Fruit fly (Drosophila melanogaster) whole organism, embryonic: ENCODE data around the gene beat-Ib.

Source experiments
- BEAF-32 ChIP-seq: fragments of 200-800 bp; sonication (Bioruptor generic); optimal IDR thresholded peaks from 3 replicates; lab custom pipeline; 2017; ENCODE audit warnings: missing biosample characterization, missing genetic modification characterization, mild to moderate bottlenecking, moderate library complexity, missing genetic modification reagents
- CG1024 ChIP-seq: fragments of 200-800 bp; sonication (Bioruptor generic); IDR thresholded peaks from 2 replicates; pipeline ENCODE4 v1.3.6; 2022; ENCODE audit warnings: missing biosample characterization, missing genetic modification characterization
- CG10267 ChIP-seq: fragments of 200-800 bp; sonication (Bioruptor generic); optimal IDR thresholded peaks from 2 replicates; lab custom pipeline; 2018; ENCODE audit warnings: missing biosample characterization, mild to moderate bottlenecking, missing genetic modification characterization, moderate library complexity
- CG11723 ChIP-seq: fragments of 200-800 bp; sonication (Bioruptor generic); optimal IDR thresholded peaks from 2 replicates; lab custom pipeline; 2017; ENCODE audit warnings: missing biosample characterization, mild to moderate bottlenecking, missing genetic modification characterization
- CG12071 ChIP-seq: fragments of 200-800 bp; sonication (Bioruptor generic); optimal IDR thresholded peaks from 3 replicates; lab custom pipeline; 2018; ENCODE audit warnings: missing biosample characterization, mild to moderate bottlenecking, missing genetic modification characterization
- CG15514 ChIP-seq: fragments of 200-800 bp; sonication (Bioruptor generic); optimal IDR thresholded peaks from 3 replicates; lab custom pipeline; 2017; ENCODE audit warnings: missing biosample characterization, missing genetic modification characterization, mild to moderate bottlenecking, moderate library complexity, missing genetic modification reagents
- CG17385 ChIP-seq: fragments of 200-800 bp; sonication (Bioruptor generic); optimal IDR thresholded peaks from 3 replicates; lab custom pipeline; 2018; ENCODE audit warnings: missing biosample characterization, mild to moderate bottlenecking, missing genetic modification characterization
- CG18011 ChIP-seq: fragments of 200-800 bp; sonication (Bioruptor generic); optimal IDR thresholded peaks from 2 replicates; lab custom pipeline; 2017; ENCODE audit warnings: missing biosample characterization, missing genetic modification characterization, mild to moderate bottlenecking, moderate library complexity, missing genotype
- CG18476 ChIP-seq: fragments of 200-800 bp; sonication (Bioruptor generic); optimal IDR thresholded peaks from 2 replicates; lab custom pipeline; 2016; ENCODE audit warnings: missing biosample characterization, mild to moderate bottlenecking, missing genetic modification characterization
- CG2199 ChIP-seq: fragments of 200-800 bp; sonication (Bioruptor generic); IDR thresholded peaks from 3 replicates; pipeline ENCODE4 v1.3.6; 2022; ENCODE audit warnings: missing biosample characterization, missing genetic modification characterization
- CG30431 ChIP-seq: fragments of 200-800 bp; sonication (Bioruptor generic); optimal IDR thresholded peaks from 2 replicates; lab custom pipeline; 2017; ENCODE audit warnings: missing biosample characterization, missing genetic modification characterization
- CG31365 ChIP-seq: fragments of 200-800 bp; sonication (Bioruptor generic); optimal IDR thresholded peaks from 2 replicates; lab custom pipeline; 2018; ENCODE audit warnings: missing biosample characterization, mild to moderate bottlenecking, missing genetic modification characterization
- CG31441 ChIP-seq: fragments of 200-800 bp; sonication (Bioruptor generic); IDR thresholded peaks from 2 replicates; pipeline ENCODE4 v1.3.6; 2022; ENCODE audit warnings: missing biosample characterization, missing genetic modification characterization
- CG3163 ChIP-seq: fragments of 200-800 bp; sonication (Bioruptor generic); optimal IDR thresholded peaks from 3 replicates; lab custom pipeline; 2016; ENCODE audit warnings: missing biosample characterization, missing genetic modification characterization
- CG32532 ChIP-seq: fragments of 200-800 bp; sonication (Bioruptor generic); IDR thresholded peaks from 2 replicates; pipeline ENCODE4 v1.3.6; 2022; ENCODE audit warnings: missing biosample characterization, missing genetic modification characterization
- CG33213 ChIP-seq: fragments of 200-800 bp; sonication (Bioruptor generic); optimal IDR thresholded peaks from 3 replicates; lab custom pipeline; 2016; ENCODE audit warnings: missing biosample characterization, missing genetic modification characterization
- CG3407 ChIP-seq: fragments of 200-800 bp; sonication (Bioruptor generic); optimal IDR thresholded peaks from 2 replicates; lab custom pipeline; 2018; ENCODE audit warnings: missing biosample characterization, mild to moderate bottlenecking, missing genetic modification characterization
- CG4424 ChIP-seq: fragments of 200-800 bp; sonication (Bioruptor generic); optimal IDR thresholded peaks from 3 replicates; lab custom pipeline; 2016; ENCODE audit warnings: missing biosample characterization, missing genetic modification characterization
- CG5953 ChIP-seq: fragments of 200-800 bp; sonication (Bioruptor generic); IDR thresholded peaks from 2 replicates; pipeline ENCODE4 v1.3.6; 2022; ENCODE audit warnings: missing biosample characterization, missing genetic modification characterization
- CG6654 ChIP-seq: fragments of 200-800 bp; sonication (Bioruptor generic); optimal IDR thresholded peaks from 2 replicates; lab custom pipeline; 2017; ENCODE audit warnings: missing biosample characterization, mild to moderate bottlenecking, missing genetic modification characterization
- CG7271 ChIP-seq: fragments of 200-800 bp; sonication (Bioruptor generic); optimal IDR thresholded peaks from 2 replicates; lab custom pipeline; 2018; ENCODE audit warnings: missing biosample characterization, mild to moderate bottlenecking, missing genetic modification characterization, moderate library complexity
- CG7987 ChIP-seq: fragments of 200-800 bp; sonication (Bioruptor generic); optimal IDR thresholded peaks from 2 replicates; lab custom pipeline; 2018; ENCODE audit warnings: missing biosample characterization, mild to moderate bottlenecking, missing genetic modification characterization, moderate library complexity
- CG8359 ChIP-seq: fragments of 200-800 bp; sonication (Bioruptor generic); optimal IDR thresholded peaks from 2 replicates; lab custom pipeline; 2017; ENCODE audit warnings: missing biosample characterization, mild to moderate bottlenecking, missing genetic modification characterization, borderline replicate concordance
- CkIIα-i1 ChIP-seq: fragments of 200-800 bp; sonication (Bioruptor generic); IDR thresholded peaks from 2 replicates; pipeline ENCODE4 v1.3.6; 2022; ENCODE audit warnings: missing biosample characterization, missing genetic modification characterization
- CrebB ChIP-seq: fragments of 200-800 bp; sonication (Bioruptor generic); optimal IDR thresholded peaks from 3 replicates; lab custom pipeline; 2018; ENCODE audit warnings: missing biosample characterization, mild to moderate bottlenecking, missing genetic modification characterization
- Dad ChIP-seq: fragments of 200-800 bp; sonication (Bioruptor generic); optimal IDR thresholded peaks from 3 replicates; lab custom pipeline; 2016; ENCODE audit warnings: missing biosample characterization, missing genetic modification characterization
- Hmr ChIP-seq: fragments of 200-800 bp; sonication (Bioruptor generic); optimal IDR thresholded peaks from 3 replicates; lab custom pipeline; 2017; ENCODE audit warnings: mild to moderate bottlenecking, missing biosample characterization, missing genetic modification reagents, missing genetic modification characterization
- MESR4 ChIP-seq: fragments of 200-800 bp; sonication (Bioruptor generic); optimal IDR thresholded peaks from 2 replicates; lab custom pipeline; 2018; ENCODE audit warnings: missing biosample characterization, mild to moderate bottlenecking, missing genetic modification characterization, moderate library complexity
- Six4 ChIP-seq: fragments of 200-800 bp; sonication (Bioruptor generic); optimal IDR thresholded peaks from 2 replicates; lab custom pipeline; 2016; ENCODE audit warnings: missing biosample characterization, missing genetic modification characterization
- TFAM ChIP-seq: fragments of 200-800 bp; sonication (Bioruptor generic); optimal IDR thresholded peaks from 2 replicates; lab custom pipeline; 2017; ENCODE audit warnings: missing biosample characterization, missing genetic modification characterization, inconsistent platforms
- aop ChIP-seq: fragments of 200-800 bp; sonication (Bioruptor generic); IDR thresholded peaks from 2 replicates; pipeline ENCODE4 v1.3.6; 2022; ENCODE audit warnings: missing biosample characterization, missing genetic modification characterization
- crol ChIP-seq: fragments of 200-800 bp; sonication (Bioruptor generic); IDR thresholded peaks from 2 replicates; pipeline ENCODE4 v1.3.6; 2022; ENCODE audit warnings: missing biosample characterization, missing genetic modification characterization
- cwo ChIP-seq: fragments of 200-800 bp; sonication (Bioruptor generic); optimal IDR thresholded peaks from 3 replicates; lab custom pipeline; 2017; ENCODE audit warnings: missing biosample characterization, missing genetic modification characterization, mild to moderate bottlenecking, moderate library complexity, missing genetic modification reagents
- dpn ChIP-seq, 2 experiments: fragments of 200-800 bp; sonication (Bioruptor generic); optimal IDR thresholded peaks; 3 replicates each; lab custom pipeline; 2016; ENCODE audit warnings: missing biosample characterization in 2 of 2, missing genetic modification characterization in 2 of 2
- esg ChIP-seq: fragments of 200-800 bp; sonication (Bioruptor generic); conservative IDR thresholded peaks from 2 replicates; pipeline ENCODE4 v1.3.6; 2022; ENCODE audit warnings: missing biosample characterization, missing genetic modification characterization
- exex ChIP-seq: fragments of 200-800 bp; sonication (Bioruptor generic); optimal IDR thresholded peaks from 4 replicates; lab custom pipeline; 2018; ENCODE audit warnings: missing biosample characterization, mild to moderate bottlenecking, missing genetic modification characterization, moderate library complexity
- fru ChIP-seq: fragments of >200 bp; optimal IDR thresholded peaks from 2 replicates; lab custom pipeline; 2017
- gsb-n ChIP-seq: fragments of 200-800 bp; sonication (Bioruptor generic); optimal IDR thresholded peaks from 3 replicates; lab custom pipeline; 2018; ENCODE audit warnings: missing biosample characterization, mild to moderate bottlenecking, missing genetic modification characterization
- lbe ChIP-seq: fragments of 200-800 bp; sonication (Bioruptor generic); optimal IDR thresholded peaks from 2 replicates; lab custom pipeline; 2016; ENCODE audit warnings: missing biosample characterization, mild to moderate bottlenecking, missing genetic modification characterization
- lov ChIP-seq, 2 experiments: fragments of 200-800 bp in 1 of 2; fragments of >200 bp in 1 of 2; sonication (Bioruptor generic) in 1 of 2; IDR thresholded peaks in 1 of 2; optimal IDR thresholded peaks in 1 of 2; 2 replicates in 1 of 2; 3 replicates in 1 of 2; pipeline versions ENCODE4 v1.3.6 to Lab custom; 2017 to 2022; ENCODE audit warnings: missing biosample characterization in 1 of 2, missing genetic modification characterization in 1 of 2
- luna ChIP-seq: fragments of 200-800 bp; sonication (Bioruptor generic); optimal IDR thresholded peaks from 2 replicates; lab custom pipeline; 2016; ENCODE audit warnings: missing biosample characterization, missing genetic modification characterization
- oc ChIP-seq: fragments of 200-800 bp; sonication (Bioruptor generic); optimal IDR thresholded peaks from 2 replicates; lab custom pipeline; 2018; ENCODE audit warnings: missing biosample characterization, mild to moderate bottlenecking, missing genetic modification characterization, moderate library complexity
- phol ChIP-seq: fragments of 200-800 bp; sonication (Bioruptor generic); optimal IDR thresholded peaks from 3 replicates; lab custom pipeline; 2018; ENCODE audit warnings: missing biosample characterization, mild to moderate bottlenecking, missing genetic modification characterization, moderate library complexity
- psq ChIP-seq: fragments of 200-800 bp; sonication (Bioruptor generic); optimal IDR thresholded peaks from 2 replicates; lab custom pipeline; 2017; ENCODE audit warnings: missing biosample characterization, missing genetic modification characterization
- tgo ChIP-seq: fragments of 200-800 bp; sonication (Bioruptor generic); IDR thresholded peaks from 3 replicates; pipeline ENCODE4 v1.3.6; 2022; ENCODE audit warnings: missing biosample characterization, missing genetic modification characterization
- unc-4 ChIP-seq: fragments of 200-800 bp; sonication (Bioruptor generic); IDR thresholded peaks from 2 replicates; pipeline ENCODE4 v1.3.6; 2022; ENCODE audit warnings: missing biosample characterization, missing genetic modification characterization; ENCODE audit not compliant: partially characterized antibody
- wdn ChIP-seq: fragments of 200-800 bp; sonication (Bioruptor generic); IDR thresholded peaks from 2 replicates; pipeline ENCODE4 v1.3.6; 2022; ENCODE audit warnings: missing biosample characterization, missing genetic modification characterization
- wor ChIP-seq: fragments of 200-800 bp; sonication (Bioruptor generic); IDR thresholded peaks from 2 replicates; pipeline ENCODE4 v1.3.6; 2022; ENCODE audit warnings: missing biosample characterization, missing genetic modification characterization

Gene beat-Ib

DNA sequence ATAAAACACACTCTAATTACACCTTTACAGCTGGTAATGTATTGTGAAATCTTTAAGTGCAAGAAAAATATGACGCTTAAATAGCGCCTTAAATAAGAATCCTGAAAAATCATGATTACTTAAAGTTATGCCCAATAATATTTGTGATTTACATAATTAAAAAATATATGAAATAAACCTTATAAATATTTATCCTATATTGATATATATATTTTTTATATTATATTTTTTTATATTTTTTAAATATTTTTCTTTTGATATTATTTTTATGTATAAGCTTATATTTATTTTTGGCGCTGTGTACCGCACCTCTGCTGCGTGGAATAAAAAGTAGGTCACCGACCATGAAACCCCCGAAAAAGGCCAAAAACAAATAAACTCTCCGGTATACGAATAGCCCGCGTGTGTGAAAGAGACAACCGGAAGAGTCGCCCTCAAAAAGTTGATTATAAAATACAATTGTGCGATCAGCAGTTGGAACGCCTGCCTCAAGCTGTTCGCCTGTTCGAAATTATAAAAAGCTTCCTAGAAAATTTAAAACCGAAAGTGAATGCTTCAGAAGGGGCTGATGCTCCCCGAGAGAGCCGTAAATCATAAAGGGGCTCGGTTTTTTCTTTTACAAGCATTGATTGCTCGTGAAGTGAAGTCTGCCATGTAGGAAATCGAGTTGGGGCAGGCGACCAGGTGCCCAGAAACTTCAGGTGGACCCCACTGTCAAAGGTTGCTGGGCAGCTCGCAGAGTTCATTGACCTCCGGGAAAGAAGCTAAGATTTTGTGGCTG, 53.5 kb downstream of the beat-Ib start (continued):
- TF ChIP-seq CG32532 (GFP tag; lab: Robert Waterston, UW), result peak; percentile 25; the same call in 1 of the 2 replicates
- no peak for TF ChIP-seq lbe (GFP tag; lab: Kevin White, UChicago)
- TF ChIP-seq CG7987 (GFP tag; lab: Kevin White, UChicago), result peak; percentile 48
- peak; percentile 15 for TF ChIP-seq CG4424 (GFP tag; lab: Kevin White, UChicago)
- peak in 1 of 2 experiments; percentile 29 for TF ChIP-seq dpn (GFP tag; optimal IDR thresholded peaks at IDR 0.05; lab: Kevin White, UChicago)
- TF ChIP-seq lov (optimal IDR thresholded peaks at IDR 0.05; lab: Kevin White, UChicago), result no peak
- 0 out of 3 replicates have a peak, but pooled peaks have one; percentile 68 for TF ChIP-seq lov (GFP tag; IDR thresholded peaks at IDR 0.05; lab: Robert Waterston, UW)
- no peak for TF ChIP-seq psq (GFP tag; lab: Kevin White, UChicago)
- 0 out of 2 replicates have a peak, but pooled peaks have one; percentile 11 for TF ChIP-seq wor
- TF ChIP-seq phol (tag; lab: Kevin White, UChicago), result peak; percentile 75
- TF ChIP-seq tgo (GFP tag; lab: Robert Waterston, UW), result peak; percentile 56
- no peak for TF ChIP-seq CG7271 (tag; lab: Kevin White, UChicago)
- no peak for TF ChIP-seq CkIIα-i1 (GFP tag; lab: Robert Waterston, UW)
- no peak for TF ChIP-seq TFAM (GFP tag; lab: Kevin White, UChicago)
- peak; percentile 77 for TF ChIP-seq gsb-n (tag; lab: Kevin White, UChicago)
- peak; percentile 3 for TF ChIP-seq CG8359
- peak; percentile 50 for TF ChIP-seq CG17385 (GFP tag; lab: Kevin White, UChicago)
- TF ChIP-seq CG30431 (GFP tag; lab: Kevin White, UChicago), result peak; percentile 53
- 0 out of 2 replicates have a peak, but pooled peaks have one; percentile 20 for TF ChIP-seq unc-4
- TF ChIP-seq CG1024 (GFP tag; lab: Robert Waterston, UW), result no peak
- no peak for TF ChIP-seq wdn (GFP tag; lab: Robert Waterston, UW)
- TF ChIP-seq CrebB (tag; lab: Kevin White, UChicago), result peak; percentile 37
- peak; percentile 85 for TF ChIP-seq CG31441 (GFP tag; lab: Robert Waterston, UW)
- TF ChIP-seq exex, result peak; percentile 72
- no peak for TF ChIP-seq CG5953
- 0 out of 2 replicates have a peak, but pooled peaks have one; percentile 4 for TF ChIP-seq esg (GFP tag; lab: Robert Waterston, UW)
- no peak for TF ChIP-seq CG11723 (GFP tag; lab: Kevin White, UChicago)
- no peak for TF ChIP-seq BEAF-32 (GFP tag; lab: Kevin White, UChicago)
- no peak for TF ChIP-seq luna (GFP tag; lab: Kevin White, UChicago)
- no peak for TF ChIP-seq CG3163 (GFP tag; lab: Kevin White, UChicago)
- peak; percentile 85; the same call in 2 of the 3 replicates for TF ChIP-seq CG2199
- no peak for TF ChIP-seq fru (lab: Kevin White, UChicago)
- TF ChIP-seq Six4, result peak; percentile 6
- TF ChIP-seq Hmr (GFP tag; lab: Kevin White, UChicago), result peak; percentile 40
- no peak for TF ChIP-seq CG18011 (GFP tag; lab: Kevin White, UChicago)
- TF ChIP-seq CG33213 (GFP tag; lab: Kevin White, UChicago), result peak; percentile 4
- peak; percentile 21 for TF ChIP-seq CG3407 (GFP tag; lab: Kevin White, UChicago)
- peak; percentile 37 for TF ChIP-seq CG6654 (GFP tag; lab: Kevin White, UChicago)
- TF ChIP-seq crol (GFP tag; lab: Robert Waterston, UW), result peak; percentile 34; the same call in 1 of the 2 replicates
- TF ChIP-seq cwo (GFP tag; lab: Kevin White, UChicago), result peak; percentile 73
- peak; percentile 4 for TF ChIP-seq CG15514
- no peak for TF ChIP-seq CG12071 (GFP tag; lab: Kevin White, UChicago)
- TF ChIP-seq Dad (GFP tag; lab: Kevin White, UChicago), result no peak
- TF ChIP-seq oc (tag; lab: Kevin White, UChicago), result peak; percentile 22
- TF ChIP-seq CG18476 (GFP tag; lab: Kevin White, UChicago), result peak; percentile 12
- TF ChIP-seq CG10267, result peak; percentile 53
- TF ChIP-seq CG31365 (tag; lab: Kevin White, UChicago), result no peak
- TF ChIP-seq MESR4, result no peak
- peak; percentile 86 for TF ChIP-seq aop (GFP tag; lab: Robert Waterston, UW)
